Fruit fly (Drosophila melanogaster): ENCODE data around the gene CG10431.
A peak's percentile ranks its signal among the peaks of the same experiment; 100 is the strongest.

The CG10431 gene

dm6 chr2L:19021278-19022220 is 47.0 kb downstream of the CG10431 start (continued):
- TF ChIP-seq Hr39 (GFP tag; optimal IDR thresholded peaks at IDR 0.05) (peak; percentile 67), CG6808 (GFP tag; optimal IDR thresholded peaks at IDR 0.05) (peak; percentile 85), Hr4 (GFP tag; optimal IDR thresholded peaks at IDR 0.05) (peak; percentile 71), Eip75B (GFP tag; optimal IDR thresholded peaks at IDR 0.05) (peak; percentile 78), dsx (GFP tag; optimal IDR thresholded peaks at IDR 0.05; ENCODE audit: poor library complexity, severe bottlenecking) (peak; percentile 84), net (GFP tag; optimal IDR thresholded peaks at IDR 0.05) (peak; percentile 72), Sox102F (GFP tag; optimal IDR thresholded peaks at IDR 0.05) (peak; percentile 85), CG32006 (GFP tag; optimal IDR thresholded peaks at IDR 0.05) (peak; percentile 89), salr (GFP tag; optimal IDR thresholded peaks at IDR 0.05) (peak; percentile 54 to 82), Sox15 (GFP tag; optimal IDR thresholded peaks at IDR 0.05) (peak; percentile 62), Ets96B (tag; optimal IDR thresholded peaks at IDR 0.05) (peak; percentile 90), Hr38 (GFP tag; optimal IDR thresholded peaks at IDR 0.05) (no peak), CG16779 (tag; optimal IDR thresholded peaks at IDR 0.05) (peak; percentile 83), achi (GFP tag; optimal IDR thresholded peaks at IDR 0.05) (peak; percentile 87), OdsH (GFP tag; optimal IDR thresholded peaks at IDR 0.05) (peak; percentile 84), Ets21C (GFP tag; optimal IDR thresholded peaks at IDR 0.05) (peak; percentile 65), CG10669 (GFP tag; optimal IDR thresholded peaks at IDR 0.05) (peak; percentile 84), CG3919 (GFP tag; optimal IDR thresholded peaks at IDR 0.05) (peak; percentile 80), CG6854 (GFP tag; optimal IDR thresholded peaks at IDR 0.05) (peak; percentile 61)

dm6 chr2L:19022221-19022516 is 47.7 kb downstream of the CG10431 start, which contains the start of gene CG15172:
TSS of gene CG15172 (plus strand) at chr2L:19022417.
- TF ChIP-seq CG6854 (GFP tag; optimal IDR thresholded peaks at IDR 0.05) = no peak
- TF ChIP-seq dac (GFP tag; optimal IDR thresholded peaks at IDR 0.05) = no peak
- TF ChIP-seq ss (GFP tag; optimal IDR thresholded peaks at IDR 0.05) = no peak
- no peak for TF ChIP-seq CG11762 (GFP tag; optimal IDR thresholded peaks at IDR 0.05; ENCODE audit: insufficient read depth)
- no peak for TF ChIP-seq dsx (GFP tag; optimal IDR thresholded peaks at IDR 0.05; ENCODE audit: poor library complexity, severe bottlenecking)
- TF ChIP-seq OdsH (GFP tag; optimal IDR thresholded peaks at IDR 0.05) = no peak
- TF ChIP-seq CG32006 (GFP tag; optimal IDR thresholded peaks at IDR 0.05) = no peak
- TF ChIP-seq CG3919 (GFP tag; optimal IDR thresholded peaks at IDR 0.05) = no peak
- TF ChIP-seq CG6276 (GFP tag; optimal IDR thresholded peaks at IDR 0.05) = no peak
- TF ChIP-seq Sox102F (GFP tag; optimal IDR thresholded peaks at IDR 0.05) = no peak
- no peak for TF ChIP-seq CG6808 (GFP tag; optimal IDR thresholded peaks at IDR 0.05)
- no peak for TF ChIP-seq Blimp-1 (GFP tag; optimal IDR thresholded peaks at IDR 0.05)
- TF ChIP-seq Ets96B (tag; optimal IDR thresholded peaks at IDR 0.05) = no peak

dm6 chr2L:19023972-19024743 is 49.6 kb downstream of the CG10431 start:
- TF ChIP-seq fkh (GFP tag; optimal IDR thresholded peaks at IDR 0.05) (no peak), CG10631 (GFP tag; optimal IDR thresholded peaks at IDR 0.05) (peak; percentile 47), OdsH (GFP tag; optimal IDR thresholded peaks at IDR 0.05) (peak; percentile 61), lz (GFP tag; optimal IDR thresholded peaks at IDR 0.05) (peak; percentile 52), Eip75B (GFP tag; optimal IDR thresholded peaks at IDR 0.05) (peak; percentile 53), CG34406 (GFP tag; optimal IDR thresholded peaks at IDR 0.05) (peak; percentile 48), CG31627 (GFP tag; optimal IDR thresholded peaks at IDR 0.05) (peak; percentile 42), Ets96B (tag; optimal IDR thresholded peaks at IDR 0.05) (peak; percentile 77), fd59A (GFP tag; optimal IDR thresholded peaks at IDR 0.05) (peak; percentile 49), CG15336 (GFP tag; IDR thresholded peaks at IDR 0.05) (no peak), CG16779 (tag; optimal IDR thresholded peaks at IDR 0.05) (peak; percentile 10), CG8632 (GFP tag; optimal IDR thresholded peaks at IDR 0.05) (peak; percentile 62), acj6 (GFP tag; optimal IDR thresholded peaks at IDR 0.05) (peak; percentile 56), CG8319 (GFP tag; optimal IDR thresholded peaks at IDR 0.05) (peak; percentile 37), Hr39 (GFP tag; optimal IDR thresholded peaks at IDR 0.05) (peak; percentile 34), Met (GFP tag; optimal IDR thresholded peaks at IDR 0.05) (peak; percentile 55), CG10669 (GFP tag; optimal IDR thresholded peaks at IDR 0.05) (peak; percentile 77), Sox14 (GFP tag; optimal IDR thresholded peaks at IDR 0.05) (peak; percentile 39), Smox (GFP tag; optimal IDR thresholded peaks at IDR 0.05) (peak; percentile 57), CG6276 (GFP tag; optimal IDR thresholded peaks at IDR 0.05) (peak; percentile 32), eg (GFP tag; IDR thresholded peaks at IDR 0.05) (no peak), svp (GFP tag) (peak; percentile 66), CG6163 (GFP tag; IDR thresholded peaks at IDR 0.05) (no peak), Blimp-1 (GFP tag; optimal IDR thresholded peaks at IDR 0.05) (peak; percentile 30), CG1621 (tag; optimal IDR thresholded peaks at IDR 0.05) (peak; percentile 61), spab (GFP tag; optimal IDR thresholded peaks at IDR 0.05) (peak; percentile 71), Sox102F (GFP tag; optimal IDR thresholded peaks at IDR 0.05) (peak; percentile 22), Hr38 (GFP tag; optimal IDR thresholded peaks at IDR 0.05) (no peak)

All from whole organism, prepupa.